Fruit fly (Drosophila melanogaster) Kc167 (cell line): Measurements from ENCODE around the gene CG4820.

Source experiments
- Myc ChIP-seq: fragments of >200 bp; optimal IDR thresholded peaks from 2 replicates; lab custom pipeline; 2017; ENCODE audit warnings: missing external identifiers
- Sin3A ChIP-seq: fragments of >200 bp; optimal IDR thresholded peaks from 2 replicates; lab custom pipeline; 2018; ENCODE audit warnings: missing external identifiers
- h ChIP-seq: fragments of >200 bp; optimal IDR thresholded peaks from 3 replicates; lab custom pipeline; 2018; ENCODE audit warnings: missing external identifiers
- insv ChIP-seq: fragments of >200 bp; optimal IDR thresholded peaks from 3 replicates; lab custom pipeline; 2018; ENCODE audit warnings: missing external identifiers
- psq ChIP-seq: fragments of >200 bp; optimal IDR thresholded peaks from 2 replicates; lab custom pipeline; 2017; ENCODE audit warnings: missing external identifiers
- ttk ChIP-seq: sonication (Bioruptor generic); optimal IDR thresholded peaks from 2 replicates; lab custom pipeline; 2017; ENCODE audit warnings: missing external identifiers

CG4820 gene

DNA sequence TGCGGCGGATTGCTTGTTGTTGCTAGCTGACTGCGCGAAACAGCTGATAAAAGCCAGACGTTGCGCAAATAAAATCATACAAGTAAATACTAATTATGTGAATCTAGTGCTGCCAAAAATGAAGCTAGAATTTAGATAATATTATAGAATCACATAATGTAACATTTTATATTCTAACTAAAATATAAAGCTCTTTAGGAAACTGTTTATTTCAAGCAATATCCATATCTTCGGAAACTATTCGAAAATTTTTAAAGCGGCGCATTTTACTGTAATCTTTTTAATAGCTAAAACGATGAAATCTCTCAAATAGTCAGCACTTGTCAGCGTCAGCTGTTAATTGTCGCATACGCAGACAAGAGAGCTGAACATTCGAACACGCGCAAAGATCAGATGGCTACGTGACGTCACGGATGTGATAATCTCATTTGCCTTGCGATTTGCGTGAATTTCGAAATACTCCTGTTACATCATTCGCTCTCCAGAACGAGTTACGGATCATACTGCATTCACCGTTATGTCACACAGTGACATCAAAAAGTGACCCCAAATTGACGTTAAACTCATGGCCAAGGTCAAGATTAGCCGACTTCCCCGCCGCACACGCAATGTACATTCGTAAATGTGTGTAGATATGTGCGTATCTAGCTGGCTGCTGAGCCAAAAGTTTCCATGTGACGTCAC lies 26.9 kb downstream of the CG4820 start:
- TF ChIP-seq h (no peak), ttk (lab: Kevin White, UChicago) (no peak), psq (no peak), Myc (lab: Kevin White, UChicago) (no peak), insv (lab: Kevin White, UChicago) (no peak), Sin3A (lab: Kevin White, UChicago) (no peak)

DNA sequence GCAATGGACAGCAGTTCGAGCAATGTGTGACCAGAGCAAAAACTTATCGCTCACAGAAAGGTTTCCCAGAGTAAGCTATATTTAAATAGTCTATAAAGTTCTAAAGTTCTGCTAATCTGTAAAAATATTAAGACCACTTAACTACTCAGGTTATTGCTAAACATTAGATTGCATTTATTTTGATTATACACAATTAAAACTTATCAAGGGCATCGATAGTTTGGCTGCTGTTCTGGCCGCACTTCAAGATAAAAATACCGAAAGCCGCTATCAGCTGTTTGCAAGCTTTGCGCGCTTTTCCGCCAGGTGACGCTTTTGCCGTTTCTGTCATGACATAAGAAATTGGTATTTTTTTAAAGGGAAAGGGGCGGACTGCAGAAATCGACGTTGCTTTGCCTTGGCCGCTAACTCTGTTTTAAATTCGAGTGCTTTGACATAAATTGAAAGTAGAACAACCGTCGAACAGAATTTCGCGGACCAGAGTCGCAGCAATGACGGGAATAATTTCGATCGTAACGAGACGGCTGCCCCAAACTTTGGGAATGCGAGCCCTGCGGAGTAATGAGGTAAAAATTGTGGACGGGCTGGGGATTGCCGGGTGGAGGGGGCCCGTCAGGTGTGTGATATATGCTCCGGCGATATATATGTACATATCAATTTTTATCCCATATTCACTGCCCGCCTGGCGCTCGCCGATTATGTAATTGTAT lies 27.8 kb downstream of the CG4820 start, which contains the start of the genes CG17734 and CG5214:
TSS of gene CG17734 (minus strand) at position 49 of the 710 bp plus-strand sequence.
TSS of gene CG5214 (plus strand) at position 352 of the 710 bp plus-strand sequence.
- TF ChIP-seq Sin3A (lab: Kevin White, UChicago) (peak; percentile 17), insv (lab: Kevin White, UChicago) (no peak), ttk (lab: Kevin White, UChicago) (no peak)

DNA sequence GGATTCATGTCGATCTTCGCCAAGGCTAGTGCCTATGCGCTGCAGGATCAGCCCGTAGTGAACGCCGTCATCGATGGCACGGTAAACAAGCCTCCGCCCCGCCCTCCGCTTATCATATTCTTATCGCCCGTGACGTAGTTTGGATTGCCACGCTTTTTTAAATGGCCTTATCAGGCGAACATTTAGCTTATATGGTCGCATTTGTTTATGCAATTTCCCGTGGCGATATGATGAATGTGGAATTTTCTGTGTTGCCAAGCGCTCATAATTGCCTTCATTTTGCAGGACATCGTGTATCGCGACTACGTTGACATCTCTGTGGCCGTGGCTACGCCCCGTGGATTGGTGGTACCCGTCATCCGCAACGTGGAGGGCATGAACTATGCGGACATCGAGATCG lies 29.5 kb downstream of the CG4820 start:
- TF ChIP-seq psq (no peak), Myc (lab: Kevin White, UChicago) (no peak), insv (lab: Kevin White, UChicago) (no peak), h (no peak), ttk (lab: Kevin White, UChicago) (no peak), Sin3A (lab: Kevin White, UChicago) (no peak)

DNA sequence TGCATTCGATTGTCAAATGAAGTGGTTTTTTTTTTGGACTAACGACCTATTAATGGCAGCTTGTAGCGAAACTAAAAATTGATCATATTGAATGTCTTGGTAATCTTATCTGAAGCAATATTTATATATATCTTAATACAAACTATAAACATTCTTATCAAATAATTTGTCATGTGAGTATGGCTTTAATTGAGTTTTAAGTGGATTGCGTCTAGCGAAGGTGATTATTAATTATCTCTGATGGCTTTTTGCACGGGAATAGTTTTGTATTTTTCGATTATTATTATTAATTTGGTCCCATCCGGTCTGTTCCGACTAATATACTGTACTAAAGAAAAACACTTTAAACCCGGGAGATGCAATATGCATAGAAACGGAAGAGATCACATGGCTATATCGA lies 30.5 kb downstream of the CG4820 start:
- no peak for TF ChIP-seq psq
- TF ChIP-seq insv (lab: Kevin White, UChicago) = no peak
- TF ChIP-seq h = no peak
- no peak for TF ChIP-seq Sin3A (lab: Kevin White, UChicago)
- TF ChIP-seq Myc (lab: Kevin White, UChicago) = no peak
- no peak for TF ChIP-seq ttk (lab: Kevin White, UChicago)

DNA sequence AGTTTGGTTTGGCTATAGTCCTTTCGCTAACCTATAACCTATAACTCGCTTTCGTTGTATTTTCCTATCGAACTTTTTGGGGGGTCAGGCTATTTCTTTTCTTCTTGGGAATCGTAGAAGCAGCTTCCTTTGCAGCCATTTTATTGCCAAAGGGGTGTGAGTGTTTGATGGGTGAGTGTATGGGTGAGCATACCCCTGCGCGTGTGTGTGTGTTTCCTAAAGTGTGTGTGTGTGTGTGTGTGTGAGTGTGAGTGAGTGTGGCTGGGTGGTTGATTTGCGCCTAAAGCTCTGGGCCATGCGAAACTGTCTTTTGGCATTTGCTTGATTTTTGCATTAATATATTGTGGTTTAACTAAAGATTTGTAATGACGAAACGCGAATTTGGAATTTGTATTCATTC lies 37.4 kb downstream of the CG4820 start:
- TF ChIP-seq h = no peak
- TF ChIP-seq insv (lab: Kevin White, UChicago) = no peak

DNA sequence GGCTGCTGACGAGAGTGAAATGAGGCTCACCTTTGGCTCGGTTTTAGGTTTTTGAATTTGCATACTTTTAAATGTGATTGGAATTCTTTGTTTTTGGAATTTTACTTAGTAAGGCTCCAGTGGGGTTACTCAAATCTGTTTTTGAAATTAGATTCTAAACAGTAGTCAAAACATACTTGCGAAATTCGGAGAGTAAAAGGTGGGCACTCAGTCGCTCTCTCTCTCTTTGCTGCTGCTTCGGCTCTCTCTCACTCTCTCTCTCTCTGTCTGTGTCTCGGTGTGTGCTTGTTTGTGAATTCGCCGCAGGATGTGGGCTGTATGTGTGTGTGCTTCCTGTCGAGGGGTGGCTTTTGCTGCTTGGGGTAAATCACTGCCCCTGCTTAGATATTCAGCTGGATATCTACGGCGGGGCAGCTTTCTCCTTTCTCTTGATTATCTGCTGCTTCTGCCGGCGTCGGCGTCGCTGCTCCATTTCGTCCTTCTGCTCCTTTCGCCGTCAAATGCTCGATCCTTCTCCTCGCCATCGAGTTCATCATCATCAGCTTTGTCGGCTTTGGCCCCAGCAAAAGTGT lies 38.1 kb downstream of the CG4820 start:
- TF ChIP-seq Myc (lab: Kevin White, UChicago) (no peak), psq (no peak), h (no peak), insv (lab: Kevin White, UChicago) (no peak)

DNA sequence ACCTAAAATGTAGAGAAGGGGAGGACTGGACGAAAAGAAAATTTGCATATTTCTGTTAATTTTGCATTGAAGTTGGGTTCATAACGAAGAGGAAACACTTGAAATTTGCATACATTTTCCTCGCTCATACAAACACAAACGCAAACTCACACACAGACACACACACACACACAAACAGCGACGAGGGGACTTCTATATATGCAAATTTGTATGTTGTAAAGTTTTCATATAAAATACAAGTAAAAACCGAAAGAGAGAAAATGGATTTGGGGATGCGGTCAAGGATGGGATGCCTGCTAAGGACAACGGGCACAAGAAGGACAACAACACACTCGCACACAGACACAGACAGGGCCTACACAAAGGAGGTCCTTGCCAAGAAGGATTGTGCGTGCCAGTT lies 41.2 kb downstream of the CG4820 start:
- no peak for TF ChIP-seq psq
- TF ChIP-seq insv (lab: Kevin White, UChicago) = no peak
- TF ChIP-seq ttk (lab: Kevin White, UChicago) = no peak
- no peak for TF ChIP-seq Myc (lab: Kevin White, UChicago)
- no peak for TF ChIP-seq Sin3A (lab: Kevin White, UChicago)
- no peak for TF ChIP-seq h

DNA sequence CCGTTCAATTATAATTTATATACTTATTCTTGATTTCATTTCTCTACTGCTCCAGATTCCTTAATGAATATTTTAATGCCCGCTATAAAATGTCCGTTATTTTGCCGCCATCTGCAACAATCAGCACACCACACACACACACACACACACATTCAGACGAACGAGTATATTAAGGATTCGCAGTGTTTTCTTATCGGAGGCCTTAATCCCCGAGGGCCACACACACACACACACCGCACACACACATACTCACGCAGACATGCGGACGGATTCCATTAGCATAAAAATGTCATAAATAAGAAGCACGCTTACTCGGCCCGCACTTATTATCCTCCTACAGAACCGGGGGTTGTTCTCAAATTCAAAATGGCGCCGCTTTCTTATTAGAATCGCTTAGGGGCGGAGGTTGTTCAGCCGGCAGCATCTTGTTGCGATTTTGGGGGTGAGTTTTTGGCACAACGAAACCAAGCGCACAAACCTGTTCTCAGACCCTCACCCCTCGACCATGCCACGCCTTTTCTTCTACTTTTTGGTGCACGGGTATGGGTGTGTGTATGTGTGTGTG lies 44.7 kb downstream of the CG4820 start:
- no peak for TF ChIP-seq psq
- no peak for TF ChIP-seq insv (lab: Kevin White, UChicago)
- TF ChIP-seq h = no peak
- no peak for TF ChIP-seq ttk (lab: Kevin White, UChicago)
- no peak for TF ChIP-seq Myc (lab: Kevin White, UChicago)
- no peak for TF ChIP-seq Sin3A (lab: Kevin White, UChicago)

DNA sequence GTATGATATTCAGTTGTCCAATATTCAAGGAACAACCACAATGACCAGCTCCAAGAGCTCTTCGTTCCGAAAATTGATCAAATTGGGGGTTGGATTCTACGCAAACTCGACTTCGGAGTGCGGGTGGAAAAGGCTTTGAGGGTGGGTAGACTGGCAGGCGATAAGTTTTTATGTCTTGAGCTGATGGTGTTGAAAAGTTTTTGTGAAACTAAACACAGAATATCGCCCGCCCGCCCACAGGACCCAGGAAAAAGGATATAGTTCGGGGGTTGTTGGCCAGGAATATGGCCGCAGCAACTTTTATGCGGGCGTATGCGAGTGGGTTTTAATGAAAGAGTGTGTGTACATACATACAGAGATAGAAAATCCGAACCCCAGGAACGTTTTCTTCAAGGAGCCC lies 47.2 kb downstream of the CG4820 start:
- TF ChIP-seq psq (no peak), Sin3A (lab: Kevin White, UChicago) (no peak), h (no peak), insv (lab: Kevin White, UChicago) (no peak), ttk (lab: Kevin White, UChicago) (no peak), Myc (lab: Kevin White, UChicago) (no peak)
